Worm (Caenorhabditis elegans) whole organism, young adult: Measurements from ENCODE around the gene sra-12.

Source experiments
- D2030.7 ChIP-seq: fragments of 200-800 bp; sonication (Bioruptor generic); IDR thresholded peaks from 2 replicates; pipeline ENCODE4 v1.3.6; 2022; ENCODE audit warnings: missing genetic modification reagents, missing genetic modification characterization, missing compliant biosample characterization
- F33H1.4 ChIP-seq: fragments of 200-800 bp; sonication (Bioruptor generic); IDR thresholded peaks from 2 replicates; pipeline ENCODE4 v1.3.6; 2022; ENCODE audit warnings: missing genetic modification reagents, missing genetic modification characterization, missing compliant biosample characterization
- K12H6.12 ChIP-seq: fragments of 200-800 bp; sonication (Bioruptor generic); optimal IDR thresholded peaks from 2 replicates; lab custom pipeline; 2018; ENCODE audit warnings: mild to moderate bottlenecking, missing genetic modification characterization, missing compliant biosample characterization
- attf-5 ChIP-seq: fragments of 200-800 bp; sonication (Bioruptor generic); optimal IDR thresholded peaks from 2 replicates; lab custom pipeline; 2018; ENCODE audit warnings: mild to moderate bottlenecking, missing genetic modification characterization, missing compliant biosample characterization
- dpl-1 ChIP-seq: fragments of 150-350 bp; optimal IDR thresholded peaks from 2 replicates; lab custom pipeline; 2014; ENCODE audit warnings: missing biosample characterization, missing genetic modification reagents, missing genetic modification characterization
- egl-44 ChIP-seq: fragments of 200-800 bp; sonication (Bioruptor generic); IDR thresholded peaks from 2 replicates; pipeline ENCODE4 v1.3.6; 2022; ENCODE audit warnings: missing genetic modification reagents, missing genetic modification characterization, missing compliant biosample characterization
- let-607 ChIP-seq, 2 experiments: fragments of 200-800 bp in 1 of 2; sonication (Bioruptor generic) in 1 of 2; sonication (generic microtip) in 1 of 2; optimal IDR thresholded peaks; 2 replicates each; lab custom pipeline; 2016 to 2018; ENCODE audit warnings: mild to moderate bottlenecking in 2 of 2, missing compliant biosample characterization in 2 of 2, missing genetic modification characterization in 2 of 2, moderate library complexity in 2 of 2, missing genotype in 1 of 2
- madf-10 ChIP-seq: sonication (generic microtip); optimal IDR thresholded peaks from 2 replicates; lab custom pipeline; 2016; ENCODE audit warnings: mild to moderate bottlenecking, missing genetic modification characterization, missing compliant biosample characterization
- nhr-90 ChIP-seq: sonication (generic microtip); optimal IDR thresholded peaks from 2 replicates; lab custom pipeline; 2016; ENCODE audit warnings: missing genotype, mild to moderate bottlenecking, missing genetic modification characterization, missing compliant biosample characterization
- pha-4 ChIP-seq: fragments of 150-350 bp; sonication (generic microtip); optimal IDR thresholded peaks from 2 replicates; lab custom pipeline; 2014; ENCODE audit warnings: missing biosample characterization, missing genetic modification reagents, missing genetic modification characterization
- snpc-4 ChIP-seq, 5 experiments: fragments of 150-350 bp in 1 of 5; sonication (generic microtip) in 4 of 5; optimal IDR thresholded peaks; 2 replicates each; lab custom pipeline; 2014 to 2018; ENCODE audit warnings: missing genetic modification characterization in 5 of 5, missing biosample characterization in 3 of 5, antibody characterized with exemption in 2 of 5, mild to moderate bottlenecking in 2 of 5, missing compliant biosample characterization in 2 of 5, missing genotype in 2 of 5, moderate library complexity in 2 of 5, missing genetic modification reagents in 1 of 5
- unc-62 ChIP-seq: fragments of 150-350 bp; optimal IDR thresholded peaks from 2 replicates; lab custom pipeline; 2014; ENCODE audit warnings: missing biosample characterization, missing genetic modification reagents, missing genetic modification characterization

ce11 chrII:10932305-10932704 is 28.0 kb upstream of the sra-12 start:
- TF ChIP-seq nhr-90 (tag; lab: Kevin White, UChicago) (no peak), K12H6.12 (no peak), unc-62 (GFP tag; lab: Kevin White, UChicago) (no peak), let-607 (tag; optimal IDR thresholded peaks at IDR 0.05; lab: Kevin White, UChicago) (no peak), attf-5 (GFP tag; lab: Kevin White, UChicago) (no peak), egl-44 (no peak), F33H1.4 (GFP tag; lab: Robert Waterston, UW) (no peak), dpl-1 (GFP tag; lab: Kevin White, UChicago) (no peak), snpc-4 (GFP tag; optimal IDR thresholded peaks at IDR 0.05; lab: Kevin White, UChicago) (no peak), snpc-4 (tag; optimal IDR thresholded peaks at IDR 0.05; lab: Kevin White, UChicago) (no peak), pha-4 (tag; lab: Kevin White, UChicago) (no peak), D2030.7 (GFP tag; lab: Robert Waterston, UW) (no peak), madf-10 (tag; lab: Kevin White, UChicago) (no peak)
